Worm (Caenorhabditis elegans) whole organism, mixed stage, embryonic: Measurements from ENCODE around the gene che-7.

ENCODE experiments used
- blmp-1 ChIP-seq: fragments of 150-350 bp; optimal IDR thresholded peaks from 2 replicates; lab custom pipeline; 2014; ENCODE audit warnings: missing biosample characterization, missing genetic modification characterization
- ceh-39 ChIP-seq: fragments of 150-350 bp; optimal IDR thresholded peaks from 2 replicates; lab custom pipeline; 2014; ENCODE audit warnings: missing biosample characterization, missing genetic modification characterization
- ces-1 ChIP-seq: fragments of 150-350 bp; optimal IDR thresholded peaks from 2 replicates; lab custom pipeline; 2014; ENCODE audit warnings: missing biosample characterization, missing genetic modification reagents, missing genetic modification characterization
- drap-1 ChIP-seq: fragments of 200-800 bp; sonication (Bioruptor generic); optimal IDR thresholded peaks from 3 replicates; lab custom pipeline; 2018; ENCODE audit warnings: mild to moderate bottlenecking, missing genetic modification characterization, missing compliant biosample characterization
- ham-2 ChIP-seq: fragments of 200-800 bp; sonication (Bioruptor generic); optimal IDR thresholded peaks from 2 replicates; lab custom pipeline; 2018; ENCODE audit warnings: mild to moderate bottlenecking, missing genetic modification characterization, missing compliant biosample characterization
- hlh-1 ChIP-seq: fragments of 150-350 bp; optimal IDR thresholded peaks from 2 replicates; lab custom pipeline; 2014; ENCODE audit warnings: missing biosample characterization, missing genetic modification reagents, missing genetic modification characterization
- mab-5 ChIP-seq: fragments of 150-350 bp; optimal IDR thresholded peaks from 2 replicates; lab custom pipeline; 2014; ENCODE audit warnings: missing biosample characterization, missing genetic modification characterization
- nhr-237 ChIP-seq: fragments of 150-350 bp; optimal IDR thresholded peaks from 2 replicates; lab custom pipeline; 2014; ENCODE audit warnings: missing biosample characterization, missing genetic modification characterization
- pha-4 ChIP-seq: fragments of 150-350 bp; optimal IDR thresholded peaks from 2 replicates; lab custom pipeline; 2018; ENCODE audit warnings: missing biosample characterization, missing genetic modification reagents, missing genetic modification characterization
- snpc-4 ChIP-seq: fragments of 150-350 bp; optimal IDR thresholded peaks from 2 replicates; lab custom pipeline; 2014; ENCODE audit warnings: missing biosample characterization, missing genetic modification characterization
- unc-62 ChIP-seq: fragments of 150-350 bp; optimal IDR thresholded peaks from 2 replicates; lab custom pipeline; 2014; ENCODE audit warnings: missing biosample characterization, missing genetic modification reagents, missing genetic modification characterization
- ztf-11 ChIP-seq: fragments of 150-350 bp; optimal IDR thresholded peaks from 2 replicates; lab custom pipeline; 2014; ENCODE audit warnings: missing biosample characterization, missing genetic modification characterization

DNA sequence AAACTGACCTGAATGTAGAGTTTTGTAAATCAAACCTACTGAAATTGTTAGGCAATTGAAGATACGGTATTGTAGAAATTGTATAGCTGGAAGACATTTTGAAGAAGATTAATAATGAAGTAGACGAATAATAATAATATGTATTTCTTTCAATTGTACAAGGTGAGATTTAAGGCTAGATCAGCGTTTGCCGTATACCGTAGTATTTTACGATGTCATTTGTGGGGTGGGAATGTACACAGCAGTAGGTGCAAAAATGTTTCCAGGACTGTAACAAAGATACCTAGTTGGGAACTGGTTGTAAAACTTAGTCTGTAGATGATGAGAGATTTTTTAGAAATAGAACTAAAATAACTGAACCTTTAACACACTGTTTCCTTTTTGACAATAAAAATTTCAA, 25.6 kb upstream of the che-7 start, which contains the start of gene ceh-76:
- TF ChIP-seq mab-5 (tag; lab: Kevin White, UChicago) (no peak), ztf-11 (tag; lab: Kevin White, UChicago) (no peak), unc-62 (GFP tag; lab: Kevin White, UChicago) (no peak), drap-1 (GFP tag; lab: Kevin White, UChicago) (no peak), nhr-237 (tag; lab: Kevin White, UChicago) (no peak), snpc-4 (no peak), blmp-1 (tag; lab: Kevin White, UChicago) (no peak), hlh-1 (tag; lab: Kevin White, UChicago) (no peak), ces-1 (GFP tag; lab: Kevin White, UChicago) (no peak), ham-2 (GFP tag; lab: Kevin White, UChicago) (no peak), ceh-39 (tag; lab: Kevin White, UChicago) (no peak), pha-4 (tag; lab: Kevin White, UChicago) (no peak)
